Worm (Caenorhabditis elegans): ENCODE results near the gene K03D3.2.

- TF ChIP-seq mls-2 (tag; optimal IDR thresholded peaks at IDR 0.05) (no peak), unc-39 (tag; optimal IDR thresholded peaks at IDR 0.05) (no peak), nhr-12 (tag; optimal IDR thresholded peaks at IDR 0.05) (no peak), snpc-4 (tag; optimal IDR thresholded peaks at IDR 0.05) (no peak), mab-5 (tag; optimal IDR thresholded peaks at IDR 0.05) (no peak), ceh-39 (tag; optimal IDR thresholded peaks at IDR 0.05) (no peak), nhr-76 (tag; optimal IDR thresholded peaks at IDR 0.05) (no peak), ztf-11 (tag; optimal IDR thresholded peaks at IDR 0.05) (no peak)
Measured at ce11 chrIV:16293889-16294288, 34.5 kb downstream of the K03D3.2 start.
